Fruit fly (Drosophila melanogaster) whole organism, adult: ENCODE measurements around the gene CG7573.

ENCODE experiments used
- CG33017 ChIP-seq: fragments of 200-800 bp; sonication (Bioruptor generic); optimal IDR thresholded peaks from 2 replicates; lab custom pipeline; 2018; ENCODE audit warnings: missing biosample characterization, mild to moderate bottlenecking, missing genetic modification characterization, moderate library complexity
- kay ChIP-seq: fragments of 200-800 bp; sonication (Bioruptor generic); peaks from one replicate; lab custom pipeline; 2016; ENCODE audit warnings: missing biosample characterization, missing genetic modification characterization, borderline replicate concordance
- tj ChIP-seq: fragments of 200-800 bp; sonication (Bioruptor generic); optimal IDR thresholded peaks from 3 replicates; lab custom pipeline; 2017; ENCODE audit warnings: missing biosample characterization, mild to moderate bottlenecking, missing genetic modification characterization, moderate library complexity
- toe ChIP-seq: fragments of 200-800 bp; sonication (Bioruptor generic); optimal IDR thresholded peaks from 2 replicates; lab custom pipeline; 2016; ENCODE audit warnings: missing biosample characterization, missing genetic modification characterization

dm6 chr3L:11314900-11315575 lies 3.5 kb downstream of the CG7573 start:
- TF ChIP-seq kay (GFP tag; lab: Kevin White, UChicago) (no peak), toe (GFP tag; lab: Kevin White, UChicago) (no peak), CG33017 (no peak), tj (GFP tag; lab: Kevin White, UChicago) (no peak)
